Worm (Caenorhabditis elegans) whole organism, young adult: Measurements from ENCODE around the gene T08B1.4.

ENCODE experiments used
- C06A6.2 ChIP-seq: fragments of 200-800 bp; sonication (Bioruptor generic); conservative IDR thresholded peaks from 2 replicates; pipeline ENCODE4 v1.3.6; 2022; ENCODE audit warnings: missing genetic modification characterization, missing compliant biosample characterization
- F22D6.2 ChIP-seq: sonication (generic microtip); optimal IDR thresholded peaks from 2 replicates; lab custom pipeline; 2016; ENCODE audit warnings: mild to moderate bottlenecking, missing genetic modification characterization, missing compliant biosample characterization
- F33H1.4 ChIP-seq: fragments of 200-800 bp; sonication (Bioruptor generic); IDR thresholded peaks from 2 replicates; pipeline ENCODE4 v1.3.6; 2022; ENCODE audit warnings: missing genetic modification reagents, missing genetic modification characterization, missing compliant biosample characterization
- F52B5.7 ChIP-seq: sonication (generic microtip); optimal IDR thresholded peaks from 2 replicates; lab custom pipeline; 2016; ENCODE audit warnings: mild to moderate bottlenecking, missing genetic modification characterization, missing compliant biosample characterization
- F55B11.4 ChIP-seq: sonication (generic microtip); optimal IDR thresholded peaks from 2 replicates; lab custom pipeline; 2016; ENCODE audit warnings: missing compliant biosample characterization, missing genetic modification characterization, borderline replicate concordance; ENCODE audit not compliant: insufficient read depth
- K11D2.4 ChIP-seq: fragments of 200-800 bp; sonication (Bioruptor generic); IDR thresholded peaks from 2 replicates; pipeline ENCODE4 v1.3.6; 2022; ENCODE audit warnings: missing genetic modification reagents, missing genetic modification characterization, missing compliant biosample characterization
- K12H6.12 ChIP-seq: fragments of 200-800 bp; sonication (Bioruptor generic); optimal IDR thresholded peaks from 2 replicates; lab custom pipeline; 2018; ENCODE audit warnings: mild to moderate bottlenecking, missing genetic modification characterization, missing compliant biosample characterization
- T26A5.8 ChIP-seq: sonication (generic microtip); optimal IDR thresholded peaks from 2 replicates; lab custom pipeline; 2016; ENCODE audit warnings: missing genetic modification characterization, missing compliant biosample characterization
- Y53G8AR.9 ChIP-seq: fragments of 200-800 bp; sonication (Bioruptor generic); conservative IDR thresholded peaks from 2 replicates; pipeline ENCODE4 v1.3.6; 2022; ENCODE audit warnings: missing genetic modification reagents, missing genetic modification characterization, missing compliant biosample characterization
- Y79H2A.3 ChIP-seq: fragments of 200-800 bp; sonication (Bioruptor generic); conservative IDR thresholded peaks from 2 replicates; pipeline ENCODE4 v1.3.6; 2022; ENCODE audit warnings: missing genetic modification reagents, missing genetic modification characterization, missing compliant biosample characterization
- Y95B8A.8 ChIP-seq: fragments of 200-800 bp; sonication (Bioruptor generic); IDR thresholded peaks from 2 replicates; pipeline ENCODE4 v1.3.6; 2022; ENCODE audit warnings: missing genetic modification reagents, missing genetic modification characterization, missing compliant biosample characterization
- ama-1 ChIP-seq, 3 experiments: fragments of 150-350 bp in 1 of 3; sonication (generic microtip) in 2 of 3; optimal IDR thresholded peaks; 2 replicates each; lab custom pipeline; 2014 to 2018; ENCODE audit warnings: missing biosample characterization in 2 of 3, missing genetic modification characterization in 2 of 3, missing genetic modification reagents in 2 of 3
- aptf-3 ChIP-seq: fragments of 200-800 bp; sonication (Bioruptor generic); IDR thresholded peaks from 2 replicates; pipeline ENCODE4 v1.3.6; 2022; ENCODE audit warnings: missing genetic modification characterization, missing compliant biosample characterization
- attf-3 ChIP-seq: fragments of 200-800 bp; sonication (Bioruptor generic); conservative IDR thresholded peaks from 2 replicates; pipeline ENCODE4 v1.3.6; 2022; ENCODE audit warnings: missing genetic modification reagents, missing genetic modification characterization, missing compliant biosample characterization
- cebp-1 ChIP-seq, 2 experiments: fragments of 200-800 bp in 1 of 2; sonication (Bioruptor generic) in 1 of 2; sonication (generic microtip) in 1 of 2; IDR thresholded peaks in 1 of 2; optimal IDR thresholded peaks in 1 of 2; 2 replicates each; pipeline versions ENCODE4 v1.3.6 to Lab custom; 2017 to 2022; ENCODE audit warnings: missing compliant biosample characterization in 2 of 2, missing genetic modification characterization in 2 of 2, mild to moderate bottlenecking in 1 of 2, missing genetic modification reagents in 1 of 2, moderate library complexity in 1 of 2
- ceh-100 ChIP-seq: fragments of 200-800 bp; sonication (Bioruptor generic); IDR thresholded peaks from 2 replicates; pipeline ENCODE4 v1.3.6; 2022; ENCODE audit warnings: missing genetic modification reagents, missing genetic modification characterization, missing compliant biosample characterization
- ceh-91 ChIP-seq: fragments of 200-800 bp; sonication (Bioruptor generic); IDR thresholded peaks from 2 replicates; pipeline ENCODE4 v1.3.6; 2022; ENCODE audit warnings: missing genetic modification reagents, missing genetic modification characterization, missing compliant biosample characterization
- chd-7 ChIP-seq: sonication (generic microtip); optimal IDR thresholded peaks from 2 replicates; lab custom pipeline; 2016; ENCODE audit warnings: mild to moderate bottlenecking, missing genetic modification characterization, moderate library complexity, missing compliant biosample characterization
- dox-1 ChIP-seq: fragments of 200-800 bp; sonication (Bioruptor generic); IDR thresholded peaks from 2 replicates; pipeline ENCODE4 v1.3.6; 2022; ENCODE audit warnings: missing genetic modification reagents, missing genetic modification characterization, missing compliant biosample characterization
- egl-18 ChIP-seq: fragments of 200-800 bp; sonication (Bioruptor generic); IDR thresholded peaks from 2 replicates; pipeline ENCODE4 v1.3.6; 2022; ENCODE audit warnings: missing genetic modification reagents, missing genetic modification characterization, missing compliant biosample characterization
- egl-44 ChIP-seq: fragments of 200-800 bp; sonication (Bioruptor generic); IDR thresholded peaks from 2 replicates; pipeline ENCODE4 v1.3.6; 2022; ENCODE audit warnings: missing genetic modification reagents, missing genetic modification characterization, missing compliant biosample characterization
- fkh-3 ChIP-seq: sonication (generic microtip); optimal IDR thresholded peaks from 2 replicates; lab custom pipeline; 2016; ENCODE audit warnings: mild to moderate bottlenecking, missing genetic modification characterization, missing compliant biosample characterization
- gei-17 ChIP-seq: fragments of 200-800 bp; sonication (Bioruptor generic); optimal IDR thresholded peaks from 2 replicates; lab custom pipeline; 2018; ENCODE audit warnings: mild to moderate bottlenecking, missing genetic modification characterization, missing compliant biosample characterization
- hlh-26 ChIP-seq: fragments of 200-800 bp; sonication (Bioruptor generic); conservative IDR thresholded peaks from 2 replicates; pipeline ENCODE4 v1.3.6; 2022; ENCODE audit warnings: missing genetic modification reagents, missing genetic modification characterization, missing compliant biosample characterization
- hmg-20 ChIP-seq: fragments of 200-800 bp; sonication (Bioruptor generic); IDR thresholded peaks from 2 replicates; pipeline ENCODE4 v1.3.6; 2022; ENCODE audit warnings: missing genetic modification reagents, missing genetic modification characterization, missing compliant biosample characterization
- let-526 ChIP-seq: fragments of 200-800 bp; sonication (Bioruptor generic); IDR thresholded peaks from 2 replicates; pipeline ENCODE4 v1.3.6; 2022; ENCODE audit warnings: missing genetic modification reagents, missing genetic modification characterization, missing compliant biosample characterization
- let-607 ChIP-seq, 2 experiments: fragments of 200-800 bp in 1 of 2; sonication (Bioruptor generic) in 1 of 2; sonication (generic microtip) in 1 of 2; optimal IDR thresholded peaks; 2 replicates each; lab custom pipeline; 2016 to 2018; ENCODE audit warnings: mild to moderate bottlenecking in 2 of 2, missing compliant biosample characterization in 2 of 2, missing genetic modification characterization in 2 of 2, moderate library complexity in 2 of 2, missing genotype in 1 of 2
- lin-35 ChIP-seq, 3 experiments: fragments of 150-350 bp in 2 of 3; sonication (generic microtip) in 1 of 3; optimal IDR thresholded peaks; 2 replicates each; lab custom pipeline; 2014 to 2018; ENCODE audit warnings: missing biosample characterization in 3 of 3, missing genetic modification characterization in 3 of 3, missing genetic modification reagents in 3 of 3
- lir-1 ChIP-seq: fragments of 200-800 bp; sonication (Bioruptor generic); conservative IDR thresholded peaks from 2 replicates; pipeline ENCODE4 v1.3.6; 2022; ENCODE audit warnings: missing genetic modification reagents, missing genetic modification characterization, missing compliant biosample characterization
- madf-6 ChIP-seq: fragments of 200-800 bp; sonication (Bioruptor generic); IDR thresholded peaks from 2 replicates; pipeline ENCODE4 v1.3.6; 2022; ENCODE audit warnings: missing genetic modification reagents, missing genetic modification characterization, missing compliant biosample characterization
- madf-8 ChIP-seq: fragments of 200-800 bp; sonication (Bioruptor generic); conservative IDR thresholded peaks from 2 replicates; pipeline ENCODE4 v1.3.6; 2022; ENCODE audit warnings: missing genetic modification reagents, missing genetic modification characterization, missing compliant biosample characterization
- nhr-27 ChIP-seq: fragments of 200-800 bp; sonication (Bioruptor generic); optimal IDR thresholded peaks from 2 replicates; lab custom pipeline; 2018; ENCODE audit warnings: mild to moderate bottlenecking, missing genetic modification characterization, moderate library complexity, missing compliant biosample characterization
- nhr-80 ChIP-seq: sonication (generic microtip); optimal IDR thresholded peaks from 2 replicates; lab custom pipeline; 2016; ENCODE audit warnings: missing genetic modification characterization, missing compliant biosample characterization
- pha-4 ChIP-seq: fragments of 150-350 bp; sonication (generic microtip); optimal IDR thresholded peaks from 2 replicates; lab custom pipeline; 2014; ENCODE audit warnings: missing biosample characterization, missing genetic modification reagents, missing genetic modification characterization
- sea-2 ChIP-seq: fragments of 200-800 bp; sonication (Bioruptor generic); IDR thresholded peaks from 2 replicates; pipeline ENCODE4 v1.3.6; 2022; ENCODE audit warnings: missing genetic modification characterization, missing compliant biosample characterization
- snpc-1.3 ChIP-seq: sonication (generic microtip); optimal IDR thresholded peaks from 2 replicates; lab custom pipeline; 2017; ENCODE audit warnings: missing genetic modification characterization, mild to moderate bottlenecking, missing compliant biosample characterization, antibody characterized with exemption, moderate library complexity, missing genotype, missing genetic modification reagents; ENCODE audit not compliant: insufficient read depth
- sptf-2 ChIP-seq: fragments of 200-800 bp; sonication (Bioruptor generic); optimal IDR thresholded peaks from 2 replicates; lab custom pipeline; 2018; ENCODE audit warnings: mild to moderate bottlenecking, missing genetic modification characterization, missing compliant biosample characterization
- unc-130 ChIP-seq: sonication (generic microtip); optimal IDR thresholded peaks from 2 replicates; lab custom pipeline; 2016; ENCODE audit warnings: missing genetic modification reagents, missing genetic modification characterization, missing compliant biosample characterization
- unc-62 ChIP-seq: fragments of 150-350 bp; optimal IDR thresholded peaks from 2 replicates; lab custom pipeline; 2014; ENCODE audit warnings: missing biosample characterization, missing genetic modification reagents, missing genetic modification characterization
- zfh-2 ChIP-seq: fragments of 200-800 bp; sonication (Bioruptor generic); conservative IDR thresholded peaks from 2 replicates; pipeline ENCODE4 v1.3.6; 2022; ENCODE audit warnings: missing genetic modification reagents, missing genetic modification characterization, missing compliant biosample characterization
- ztf-22 ChIP-seq: fragments of 200-800 bp; sonication (Bioruptor generic); optimal IDR thresholded peaks from 2 replicates; lab custom pipeline; 2018; ENCODE audit warnings: mild to moderate bottlenecking, missing genetic modification characterization, moderate library complexity, missing compliant biosample characterization
- ztf-25 ChIP-seq: fragments of 200-800 bp; sonication (Bioruptor generic); IDR thresholded peaks from 2 replicates; pipeline ENCODE4 v1.3.6; 2022; ENCODE audit warnings: missing genetic modification reagents, missing genetic modification characterization, missing compliant biosample characterization
- ztf-3 ChIP-seq: fragments of 200-800 bp; sonication (Bioruptor generic); optimal IDR thresholded peaks from 2 replicates; lab custom pipeline; 2018; ENCODE audit warnings: mild to moderate bottlenecking, missing genetic modification characterization, missing compliant biosample characterization

T08B1.4 gene

ce11 chrV:2018689-2019088 lies 39.6 kb downstream of the T08B1.4 start, which contains the start of gene F59A7.14:
TSS of gene F59A7.14 (plus strand) at chrV:2018989.
- TF ChIP-seq ztf-25 (GFP tag; lab: Robert Waterston, UW) (no peak), F22D6.2 (tag; lab: Kevin White, UChicago) (no peak), gei-17 (GFP tag; lab: Kevin White, UChicago) (no peak), egl-18 (GFP tag; lab: Robert Waterston, UW) (no peak), F52B5.7 (tag; lab: Kevin White, UChicago) (no peak), hlh-26 (GFP tag; lab: Robert Waterston, UW) (no peak), unc-130 (GFP tag; lab: Kevin White, UChicago) (no peak), egl-44 (GFP tag; lab: Robert Waterston, UW) (no peak), fkh-3 (tag; lab: Kevin White, UChicago) (no peak), aptf-3 (GFP tag; lab: Robert Waterston, UW) (no peak), Y53G8AR.9 (GFP tag; lab: Robert Waterston, UW) (no peak), sea-2 (GFP tag; lab: Robert Waterston, UW) (no peak), Y95B8A.8 (no peak), sptf-2 (GFP tag; lab: Kevin White, UChicago) (no peak), F55B11.4 (tag; lab: Kevin White, UChicago) (no peak), madf-6 (GFP tag; lab: Robert Waterston, UW) (no peak), zfh-2 (GFP tag; lab: Robert Waterston, UW) (no peak)

DNA sequence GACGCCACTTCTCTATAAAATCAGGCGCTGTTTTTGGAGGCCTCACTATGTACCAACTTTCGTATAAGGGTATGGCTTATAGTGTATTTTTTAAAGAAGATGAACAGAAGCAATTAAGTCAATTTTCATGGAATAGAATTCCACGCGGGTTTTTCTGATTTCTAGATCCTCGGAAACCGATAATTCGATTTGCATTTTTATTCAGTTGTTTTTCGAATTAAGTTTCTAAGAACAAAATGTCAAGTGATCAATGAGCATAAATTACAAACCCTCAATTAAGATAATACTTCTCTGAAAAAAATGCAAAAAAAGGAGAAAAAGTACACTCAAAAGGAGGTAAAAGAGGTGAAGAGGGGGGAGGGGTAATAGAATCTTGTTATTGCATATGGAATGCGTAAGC lies 42.2 kb downstream of the T08B1.4 start:
- TF ChIP-seq lir-1 (GFP tag; lab: Robert Waterston, UW) (no peak), aptf-3 (GFP tag; lab: Robert Waterston, UW) (no peak), hmg-20 (GFP tag; lab: Robert Waterston, UW) (no peak), F33H1.4 (GFP tag; lab: Robert Waterston, UW) (no peak), nhr-27 (tag; lab: Kevin White, UChicago) (no peak), C06A6.2 (GFP tag; lab: Robert Waterston, UW) (no peak), F52B5.7 (tag; lab: Kevin White, UChicago) (no peak), K11D2.4 (GFP tag; lab: Robert Waterston, UW) (no peak), K12H6.12 (tag; lab: Kevin White, UChicago) (no peak), let-526 (no peak), ceh-100 (GFP tag; lab: Robert Waterston, UW) (no peak), dox-1 (GFP tag; lab: Robert Waterston, UW) (no peak), let-607 (tag; optimal IDR thresholded peaks at IDR 0.05; lab: Kevin White, UChicago) (no peak), ztf-3 (GFP tag; lab: Kevin White, UChicago) (no peak), cebp-1 (GFP tag; IDR thresholded peaks at IDR 0.05; lab: Robert Waterston, UW) (no peak), cebp-1 (tag; optimal IDR thresholded peaks at IDR 0.05; lab: Kevin White, UChicago) (no peak), ztf-22 (GFP tag; lab: Kevin White, UChicago) (no peak)
- TF ChIP-seq, all 124 proteins: peak for 0

DNA sequence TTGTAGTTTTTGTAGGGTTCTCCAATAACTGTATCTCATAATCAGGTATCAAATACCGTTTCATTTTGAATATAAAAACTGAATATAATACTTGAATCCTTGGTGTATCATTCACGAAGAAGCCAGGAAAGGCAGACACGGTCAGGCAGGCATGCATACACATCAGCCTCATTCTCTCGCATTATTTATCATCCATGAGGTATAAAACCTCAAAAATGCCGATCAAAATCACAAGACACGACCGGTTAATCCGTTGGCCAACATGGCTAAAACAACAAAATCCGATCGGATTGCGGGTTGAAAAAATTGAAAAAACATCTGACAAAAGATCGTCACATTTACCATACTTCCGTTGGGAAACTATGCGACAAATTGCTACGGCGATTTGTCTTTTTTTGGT lies 43.3 kb downstream of the T08B1.4 start, which contains the start of gene F59A7.5:
TSS of gene F59A7.5 (plus strand) at position 301 of the 400 bp plus-strand sequence.
- TF ChIP-seq unc-62 = no peak
- no peak for TF ChIP-seq chd-7 (tag; lab: Kevin White, UChicago)
- TF ChIP-seq nhr-27 (tag; lab: Kevin White, UChicago) = no peak
- TF ChIP-seq ceh-91 (GFP tag; lab: Robert Waterston, UW) = no peak
- TF ChIP-seq snpc-1.3 (tag; lab: Kevin White, UChicago) = no peak
- TF ChIP-seq Y79H2A.3 (GFP tag; lab: Robert Waterston, UW) = no peak
- TF ChIP-seq ztf-25 (GFP tag; lab: Robert Waterston, UW) = no peak
- no peak for TF ChIP-seq madf-8 (GFP tag; lab: Robert Waterston, UW)
- no peak for TF ChIP-seq pha-4 (tag; lab: Kevin White, UChicago)
- no peak for TF ChIP-seq nhr-80 (tag; lab: Kevin White, UChicago)
- no peak for TF ChIP-seq lin-35 (GFP tag; optimal IDR thresholded peaks at IDR 0.05; lab: Kevin White, UChicago)
- TF ChIP-seq attf-3 (GFP tag; lab: Robert Waterston, UW) = no peak
- no peak for TF ChIP-seq ama-1 (optimal IDR thresholded peaks at IDR 0.05; lab: Kevin White, UChicago)
- TF ChIP-seq ama-1 (GFP tag; optimal IDR thresholded peaks at IDR 0.05; lab: Kevin White, UChicago) = no peak
- no peak for TF ChIP-seq let-607 (tag; optimal IDR thresholded peaks at IDR 0.05; lab: Kevin White, UChicago)
- TF ChIP-seq unc-130 (GFP tag; lab: Kevin White, UChicago) = no peak
- TF ChIP-seq T26A5.8 = no peak
